Fruit fly (Drosophila melanogaster) whole organism, embryonic: ENCODE data around the gene CG5882.
A peak's percentile ranks its signal among the peaks of the same experiment; 100 is the strongest.

Experiments used
- B-H1 ChIP-seq: fragments of 200-800 bp; sonication (Bioruptor generic); IDR thresholded peaks from 3 replicates; pipeline ENCODE4 v1.3.6; 2022; ENCODE audit warnings: missing biosample characterization, missing genetic modification characterization
- Blimp-1 ChIP-seq: fragments of 200-800 bp; sonication (Bioruptor generic); optimal IDR thresholded peaks from 3 replicates; lab custom pipeline; 2018; ENCODE audit warnings: missing biosample characterization, missing genetic modification characterization, mild to moderate bottlenecking, moderate library complexity, missing genetic modification reagents
- CG12236 ChIP-seq: fragments of 200-800 bp; sonication (Bioruptor generic); optimal IDR thresholded peaks from 2 replicates; lab custom pipeline; 2016; ENCODE audit warnings: missing biosample characterization, missing genetic modification characterization
- CG14965 ChIP-seq: fragments of 200-800 bp; sonication (Bioruptor generic); optimal IDR thresholded peaks from 2 replicates; lab custom pipeline; 2016; ENCODE audit warnings: missing biosample characterization, missing genetic modification characterization, borderline replicate concordance
- CG15514 ChIP-seq: fragments of 200-800 bp; sonication (Bioruptor generic); optimal IDR thresholded peaks from 3 replicates; lab custom pipeline; 2017; ENCODE audit warnings: missing biosample characterization, missing genetic modification characterization, mild to moderate bottlenecking, moderate library complexity, missing genetic modification reagents
- CG16813 ChIP-seq: fragments of 200-800 bp; sonication (Bioruptor generic); IDR thresholded peaks from 3 replicates; pipeline ENCODE4 v1.3.6; 2022; ENCODE audit warnings: missing biosample characterization, missing genetic modification characterization; ENCODE audit not compliant: partially characterized antibody
- CG2120 ChIP-seq: fragments of 200-800 bp; sonication (Bioruptor generic); optimal IDR thresholded peaks from 3 replicates; lab custom pipeline; 2016; ENCODE audit warnings: missing biosample characterization, missing genetic modification characterization
- CG2129 ChIP-seq: fragments of 200-800 bp; sonication (Bioruptor generic); IDR thresholded peaks from 2 replicates; pipeline ENCODE4 v1.3.6; 2022; ENCODE audit warnings: missing biosample characterization, missing genetic modification characterization; ENCODE audit not compliant: partially characterized antibody
- CG2875 ChIP-seq: fragments of 200-800 bp; sonication (Bioruptor generic); optimal IDR thresholded peaks from 2 replicates; lab custom pipeline; 2017; ENCODE audit warnings: missing biosample characterization, mild to moderate bottlenecking, missing genetic modification characterization, missing genetic modification reagents
- CG32532 ChIP-seq: fragments of 200-800 bp; sonication (Bioruptor generic); IDR thresholded peaks from 2 replicates; pipeline ENCODE4 v1.3.6; 2022; ENCODE audit warnings: missing biosample characterization, missing genetic modification characterization
- CG6175 ChIP-seq: fragments of 200-800 bp; sonication (Bioruptor generic); IDR thresholded peaks from 3 replicates; pipeline ENCODE4 v1.3.6; 2022; ENCODE audit warnings: missing biosample characterization, missing genetic modification characterization
- CG7357 ChIP-seq: fragments of 200-800 bp; sonication (Bioruptor generic); IDR thresholded peaks from 3 replicates; pipeline ENCODE4 v1.3.6; 2022; ENCODE audit warnings: missing biosample characterization, missing genetic modification characterization
- CG7745 ChIP-seq: fragments of 200-800 bp; sonication (Bioruptor generic); optimal IDR thresholded peaks from 2 replicates; lab custom pipeline; 2018; ENCODE audit warnings: missing biosample characterization, mild to moderate bottlenecking, missing genetic modification characterization, moderate library complexity
- E2f2 ChIP-seq: fragments of 200-800 bp; sonication (Bioruptor generic); IDR thresholded peaks from 2 replicates; pipeline ENCODE4 v1.3.6; 2022; ENCODE audit warnings: missing biosample characterization, missing genetic modification characterization
- Ets65A ChIP-seq: fragments of 200-800 bp; sonication (Bioruptor generic); peaks from one replicate; lab custom pipeline; 2016; ENCODE audit warnings: missing biosample characterization, missing genetic modification characterization
- Fer3 ChIP-seq: fragments of 200-800 bp; sonication (Bioruptor generic); optimal IDR thresholded peaks from 2 replicates; lab custom pipeline; 2018; ENCODE audit warnings: missing biosample characterization, mild to moderate bottlenecking, missing genetic modification characterization, moderate library complexity
- HHEX ChIP-seq: fragments of 200-800 bp; sonication (Bioruptor generic); optimal IDR thresholded peaks from 3 replicates; lab custom pipeline; 2017; ENCODE audit warnings: missing biosample characterization, mild to moderate bottlenecking, missing genetic modification characterization, missing genetic modification reagents
- Hr51 ChIP-seq, 2 experiments: fragments of 200-800 bp; sonication (Bioruptor generic); optimal IDR thresholded peaks; 2 replicates in 1 of 2; 3 replicates in 1 of 2; lab custom pipeline; 2016 to 2018; ENCODE audit warnings: missing biosample characterization in 2 of 2, missing genetic modification characterization in 2 of 2, mild to moderate bottlenecking in 1 of 2, moderate library complexity in 1 of 2
- Med ChIP-seq: fragments of 200-800 bp; sonication (Bioruptor generic); peaks from one replicate; lab custom pipeline; 2016; ENCODE audit warnings: missing biosample characterization, missing genetic modification characterization, mild to moderate bottlenecking, inconsistent platforms, moderate library complexity
- NC2β ChIP-seq: fragments of 200-800 bp; sonication (Bioruptor generic); optimal IDR thresholded peaks from 2 replicates; lab custom pipeline; 2016; ENCODE audit warnings: missing biosample characterization, missing genetic modification characterization
- Sox102F ChIP-seq: fragments of 200-800 bp; sonication (Bioruptor generic); optimal IDR thresholded peaks from 2 replicates; lab custom pipeline; 2018; ENCODE audit warnings: missing biosample characterization, mild to moderate bottlenecking, missing genetic modification characterization, moderate library complexity
- Spps ChIP-seq: fragments of 200-800 bp; sonication (Bioruptor generic); optimal IDR thresholded peaks from 2 replicates; lab custom pipeline; 2018; ENCODE audit warnings: missing biosample characterization, mild to moderate bottlenecking, missing genetic modification characterization
- Vsx1 ChIP-seq: fragments of 200-800 bp; sonication (Bioruptor generic); optimal IDR thresholded peaks from 2 replicates; lab custom pipeline; 2017; ENCODE audit warnings: missing biosample characterization, mild to moderate bottlenecking, missing genetic modification characterization, missing genetic modification reagents
- ase ChIP-seq: fragments of 200-800 bp; sonication (Bioruptor generic); IDR thresholded peaks from 3 replicates; pipeline ENCODE4 v1.3.6; 2022; ENCODE audit warnings: missing biosample characterization, missing genetic modification characterization
- bowl ChIP-seq: fragments of 200-800 bp; sonication (Bioruptor generic); IDR thresholded peaks from 2 replicates; pipeline ENCODE4 v1.3.6; 2022; ENCODE audit warnings: missing biosample characterization, missing genetic modification characterization
- cg ChIP-seq: fragments of 200-800 bp; sonication (Bioruptor generic); optimal IDR thresholded peaks from 3 replicates; lab custom pipeline; 2019; ENCODE audit warnings: missing biosample characterization, mild to moderate bottlenecking, missing genetic modification characterization, moderate library complexity
- chinmo ChIP-seq: fragments of 200-800 bp; sonication (Bioruptor generic); IDR thresholded peaks from 4 replicates; pipeline ENCODE4 v1.3.6; 2022; ENCODE audit warnings: missing biosample characterization, missing genetic modification characterization; ENCODE audit not compliant: partially characterized antibody
- dmrt99B ChIP-seq: fragments of 200-800 bp; sonication (Bioruptor generic); optimal IDR thresholded peaks from 2 replicates; lab custom pipeline; 2018; ENCODE audit warnings: missing biosample characterization, mild to moderate bottlenecking, missing genetic modification characterization, moderate library complexity
- dysf ChIP-seq: fragments of 200-800 bp; sonication (Bioruptor generic); IDR thresholded peaks from 3 replicates; pipeline ENCODE4 v1.3.6; 2022; ENCODE audit warnings: missing biosample characterization, missing genetic modification characterization
- fd102C ChIP-seq: fragments of 200-800 bp; sonication (Bioruptor generic); optimal IDR thresholded peaks from 2 replicates; lab custom pipeline; 2018; ENCODE audit warnings: missing biosample characterization, mild to moderate bottlenecking, missing genetic modification characterization, moderate library complexity
- gcm ChIP-seq: fragments of 200-800 bp; sonication (Bioruptor generic); optimal IDR thresholded peaks from 2 replicates; lab custom pipeline; 2019; ENCODE audit warnings: missing biosample characterization, mild to moderate bottlenecking, missing genetic modification characterization, moderate library complexity
- gem ChIP-seq: fragments of 200-800 bp; sonication (Bioruptor generic); optimal IDR thresholded peaks from 2 replicates; lab custom pipeline; 2019; ENCODE audit warnings: missing biosample characterization, mild to moderate bottlenecking, missing genetic modification characterization, moderate library complexity
- grn ChIP-seq: fragments of 200-800 bp; sonication (Bioruptor generic); optimal IDR thresholded peaks from 3 replicates; lab custom pipeline; 2017; ENCODE audit warnings: missing biosample characterization, missing genetic modification characterization
- h ChIP-seq: fragments of >200 bp; optimal IDR thresholded peaks from 2 replicates; lab custom pipeline; 2017
- ham ChIP-seq: fragments of 200-800 bp; sonication (Bioruptor generic); IDR thresholded peaks from 2 replicates; pipeline ENCODE4 v1.3.6; 2022; ENCODE audit warnings: missing biosample characterization, missing genetic modification characterization
- hkb ChIP-seq, 2 experiments: fragments of 200-800 bp in 1 of 2; fragments of >200 bp in 1 of 2; sonication (Bioruptor generic) in 1 of 2; IDR thresholded peaks in 1 of 2; optimal IDR thresholded peaks in 1 of 2; 2 replicates each; pipeline versions ENCODE4 v1.3.6 to Lab custom; 2017 to 2022; ENCODE audit warnings: missing biosample characterization in 1 of 2, missing genetic modification characterization in 1 of 2
- ind ChIP-seq: fragments of 200-800 bp; sonication (Bioruptor generic); optimal IDR thresholded peaks from 3 replicates; lab custom pipeline; 2016; ENCODE audit warnings: missing biosample characterization, missing genetic modification characterization
- ken ChIP-seq: fragments of 200-800 bp; sonication (Bioruptor generic); IDR thresholded peaks from 3 replicates; pipeline ENCODE4 v1.3.6; 2022; ENCODE audit warnings: missing biosample characterization, missing genetic modification characterization
- mam ChIP-seq: fragments of 200-800 bp; sonication (Bioruptor generic); optimal IDR thresholded peaks from 3 replicates; lab custom pipeline; 2016; ENCODE audit warnings: missing biosample characterization, missing genetic modification characterization
- pan ChIP-seq, 4 experiments: fragments of >200 bp in 3 of 4; fragments of 200-800 bp in 1 of 4; sonication (Bioruptor generic) in 1 of 4; optimal IDR thresholded peaks in 3 of 4; IDR thresholded peaks in 1 of 4; 2 replicates each; pipeline versions ENCODE4 v1.3.6 to Lab custom; 2017 to 2022; ENCODE audit warnings: missing biosample characterization in 2 of 4, missing genetic modification characterization in 2 of 4, mixed read lengths in 1 of 4
- pho ChIP-seq: fragments of 200-800 bp; sonication (Bioruptor generic); optimal IDR thresholded peaks from 2 replicates; lab custom pipeline; 2016; ENCODE audit warnings: missing biosample characterization, missing genetic modification characterization
- sens ChIP-seq: fragments of 200-800 bp; sonication (Bioruptor generic); peaks from one replicate; lab custom pipeline; 2016; ENCODE audit warnings: missing biosample characterization, missing genetic modification characterization
- shn ChIP-seq: fragments of 200-800 bp; sonication (Bioruptor generic); optimal IDR thresholded peaks from 3 replicates; lab custom pipeline; 2016; ENCODE audit warnings: missing biosample characterization, missing genetic modification characterization
- slbo ChIP-seq: fragments of 200-800 bp; sonication (Bioruptor generic); IDR thresholded peaks from 2 replicates; pipeline ENCODE4 v1.3.6; 2022; ENCODE audit warnings: missing biosample characterization, missing genetic modification characterization
- sr ChIP-seq: fragments of 200-800 bp; sonication (Bioruptor generic); IDR thresholded peaks from 3 replicates; pipeline ENCODE4 v1.3.6; 2022; ENCODE audit warnings: missing biosample characterization, missing genetic modification characterization
- wor ChIP-seq: fragments of 200-800 bp; sonication (Bioruptor generic); IDR thresholded peaks from 2 replicates; pipeline ENCODE4 v1.3.6; 2022; ENCODE audit warnings: missing biosample characterization, missing genetic modification characterization
- z ChIP-seq: fragments of 200-800 bp; sonication (Bioruptor generic); IDR thresholded peaks from 3 replicates; pipeline ENCODE4 v1.3.6; 2022; ENCODE audit warnings: missing biosample characterization, missing genetic modification characterization
- zfh2 ChIP-seq: fragments of 200-800 bp; sonication (Bioruptor generic); optimal IDR thresholded peaks from 2 replicates; lab custom pipeline; 2016; ENCODE audit warnings: missing biosample characterization, missing genetic modification characterization

The CG5882 gene

DNA sequence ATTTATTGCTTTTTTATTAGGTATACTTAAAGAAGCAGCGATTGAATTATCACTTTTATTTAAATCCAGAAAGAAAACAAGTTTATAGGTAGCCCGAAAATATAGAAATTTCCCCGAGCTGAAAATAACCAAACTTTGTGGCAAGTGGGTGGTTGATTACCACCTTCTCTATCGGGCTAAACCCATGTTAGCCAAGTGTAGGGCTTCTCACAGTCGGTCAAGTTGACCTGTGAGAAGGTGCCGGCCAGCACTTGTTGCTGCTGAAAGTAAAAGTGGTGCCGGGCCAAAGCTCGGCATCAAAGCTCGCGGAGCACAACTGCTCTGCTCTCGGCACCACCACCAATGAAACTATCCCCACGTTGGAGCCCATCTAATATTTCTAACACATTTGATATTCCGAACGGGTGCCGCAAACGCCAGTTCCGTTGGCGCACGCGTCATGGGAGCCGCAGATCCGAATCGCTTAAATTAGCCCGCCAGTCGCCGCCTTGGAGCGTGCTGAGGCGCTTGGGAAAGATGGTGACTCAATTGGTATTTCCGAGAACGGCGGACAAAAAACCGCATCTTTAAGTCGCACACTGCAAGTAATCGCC is 47.4 kb upstream of the CG5882 start:
- no peak for TF ChIP-seq fd102C
- TF ChIP-seq pho: no peak
- TF ChIP-seq CG32532 (GFP tag; lab: Robert Waterston, UW): 0 out of 2 replicates have a peak, but pooled peaks have one; percentile 19
- no peak for TF ChIP-seq h
- TF ChIP-seq hkb (optimal IDR thresholded peaks at IDR 0.05; lab: Kevin White, UChicago): no peak
- TF ChIP-seq hkb (GFP tag; IDR thresholded peaks at IDR 0.05; lab: Robert Waterston, UW): peak; percentile 15; the same call in 1 of the 2 replicates
- no peak for TF ChIP-seq sr
- peak; percentile 10 for TF ChIP-seq CG15514 (GFP tag; lab: Kevin White, UChicago)
- TF ChIP-seq CG2129 (GFP tag; lab: Robert Waterston, UW): no peak
- no peak for TF ChIP-seq CG7745
- TF ChIP-seq B-H1 (GFP tag; lab: Robert Waterston, UW): no peak
- TF ChIP-seq bowl (GFP tag; lab: Robert Waterston, UW): 0 out of 2 replicates have a peak, but pooled peaks have one; percentile 6
- peak; percentile 98 for TF ChIP-seq Blimp-1
- TF ChIP-seq dmrt99B (tag; lab: Kevin White, UChicago): peak; percentile 8
- TF ChIP-seq sens (GFP tag; lab: Kevin White, UChicago): peak; percentile 67
- TF ChIP-seq Spps (tag; lab: Kevin White, UChicago): no peak
- no peak for TF ChIP-seq CG12236 (GFP tag; lab: Kevin White, UChicago)
- TF ChIP-seq CG2875 (GFP tag; lab: Kevin White, UChicago): no peak
- peak; percentile 29 for TF ChIP-seq cg
- TF ChIP-seq dysf: peak; percentile 33; the same call in 2 of the 3 replicates
- TF ChIP-seq CG14965: no peak
- TF ChIP-seq NC2β (GFP tag; lab: Kevin White, UChicago): no peak
- peak; percentile 15 for TF ChIP-seq mam (GFP tag; lab: Kevin White, UChicago)
- TF ChIP-seq CG2120: peak; percentile 7
- TF ChIP-seq slbo: peak; percentile 32; the same call in 1 of the 2 replicates
- TF ChIP-seq Vsx1 (GFP tag; lab: Kevin White, UChicago): peak; percentile 38
- peak in 1 of 2 experiments; percentile 25 for TF ChIP-seq Hr51 (GFP tag; optimal IDR thresholded peaks at IDR 0.05; lab: Kevin White, UChicago)
- peak; percentile 36; the same call in 1 of the 3 replicates for TF ChIP-seq CG6175
- no peak for TF ChIP-seq gcm
- TF ChIP-seq Ets65A: peak; percentile 74
- TF ChIP-seq chinmo (GFP tag; lab: Robert Waterston, UW): 0 out of 4 replicates have a peak, but pooled peaks have one; percentile 71
- no peak for TF ChIP-seq E2f2
- TF ChIP-seq Med (GFP tag; lab: Kevin White, UChicago): peak; percentile 86
- 0 out of 3 replicates have a peak, but pooled peaks have one; percentile 31 for TF ChIP-seq ase (GFP tag; lab: Robert Waterston, UW)
- TF ChIP-seq grn (GFP tag; lab: Kevin White, UChicago): peak; percentile 14
- TF ChIP-seq wor: 0 out of 2 replicates have a peak, but pooled peaks have one; percentile 18
- TF ChIP-seq Fer3 (tag; lab: Kevin White, UChicago): peak; percentile 1
- TF ChIP-seq pan (optimal IDR thresholded peaks at IDR 0.05; lab: Kevin White, UChicago): no peak
- peak in 1 of 2 experiments; percentile 31 for TF ChIP-seq pan (GFP tag; optimal IDR thresholded peaks at IDR 0.05 in 1 of 2, IDR thresholded peaks at IDR 0.05 in 1 of 2)
- TF ChIP-seq ken (GFP tag; lab: Robert Waterston, UW): no peak
- TF ChIP-seq ind (GFP tag; lab: Kevin White, UChicago): peak; percentile 20
- no peak for TF ChIP-seq ham (GFP tag; lab: Robert Waterston, UW)
- peak; percentile 14 for TF ChIP-seq gem (tag; lab: Kevin White, UChicago)
- 0 out of 3 replicates have a peak, but pooled peaks have one; percentile 26 for TF ChIP-seq CG16813 (GFP tag; lab: Robert Waterston, UW)
- peak; percentile 24 for TF ChIP-seq Sox102F (GFP tag; lab: Kevin White, UChicago)
- 0 out of 3 replicates have a peak, but pooled peaks have one; percentile 8 for TF ChIP-seq z
- peak; percentile 9 for TF ChIP-seq zfh2
- TF ChIP-seq shn (GFP tag; lab: Kevin White, UChicago): peak; percentile 20
- peak; percentile 31 for TF ChIP-seq HHEX
- TF ChIP-seq CG7357 (GFP tag; lab: Robert Waterston, UW): peak; percentile 49; the same call in 2 of the 3 replicates
